Worm (Caenorhabditis elegans) whole organism, L1 larva: ENCODE results near the gene F57A8.6.

Experiments used
- C04F5.9 ChIP-seq: sonication (generic microtip); optimal IDR thresholded peaks from 2 replicates; lab custom pipeline; 2016; ENCODE audit warnings: missing genetic modification characterization, missing compliant biosample characterization
- C16A3.4 ChIP-seq: fragments of 150-350 bp; optimal IDR thresholded peaks from 2 replicates; lab custom pipeline; 2014; ENCODE audit warnings: missing biosample characterization, missing genetic modification characterization
- C34B4.2 ChIP-seq: sonication (generic microtip); optimal IDR thresholded peaks from 2 replicates; lab custom pipeline; 2017; ENCODE audit warnings: mild to moderate bottlenecking, missing genetic modification characterization, missing compliant biosample characterization
- Y116A8C.19 ChIP-seq: sonication (generic microtip); optimal IDR thresholded peaks from 2 replicates; lab custom pipeline; 2016; ENCODE audit warnings: missing compliant biosample characterization, missing genetic modification characterization, borderline replicate concordance
- aha-1 ChIP-seq: fragments of 150-350 bp; optimal IDR thresholded peaks from 2 replicates; lab custom pipeline; 2014; ENCODE audit warnings: missing biosample characterization, missing genetic modification characterization
- ama-1 ChIP-seq: fragments of 150-350 bp; optimal IDR thresholded peaks from 2 replicates; lab custom pipeline; 2014
- ceh-8 ChIP-seq: fragments of 200-800 bp; sonication (Bioruptor generic); optimal IDR thresholded peaks from 2 replicates; lab custom pipeline; 2018; ENCODE audit warnings: mild to moderate bottlenecking, missing genetic modification characterization, moderate library complexity, missing compliant biosample characterization
- ceh-82 ChIP-seq, 3 experiments: fragments of 150-350 bp in 1 of 3; sonication (generic microtip) in 2 of 3; optimal IDR thresholded peaks; 2 replicates each; lab custom pipeline; 2014 to 2017; ENCODE audit warnings: missing biosample characterization in 3 of 3, missing genetic modification characterization in 3 of 3
- ceh-90 ChIP-seq: sonication (generic microtip); optimal IDR thresholded peaks from 2 replicates; lab custom pipeline; 2016; ENCODE audit warnings: missing genetic modification characterization, missing compliant biosample characterization
- ces-1 ChIP-seq: fragments of 150-350 bp; optimal IDR thresholded peaks from 2 replicates; lab custom pipeline; 2014; ENCODE audit warnings: missing biosample characterization, missing genetic modification reagents, missing genetic modification characterization
- dpl-1 ChIP-seq, 3 experiments: fragments of 150-350 bp in 2 of 3; sonication (generic microtip) in 1 of 3; optimal IDR thresholded peaks; 2 replicates each; lab custom pipeline; 2014 to 2017; ENCODE audit warnings: missing biosample characterization in 3 of 3, missing genetic modification characterization in 3 of 3, missing genetic modification reagents in 3 of 3
- dsc-1 ChIP-seq: sonication (generic microtip); optimal IDR thresholded peaks from 2 replicates; lab custom pipeline; 2016; ENCODE audit warnings: mild to moderate bottlenecking, missing genetic modification characterization, missing compliant biosample characterization
- efl-1 ChIP-seq, 4 experiments: fragments of 150-350 bp; optimal IDR thresholded peaks in 3 of 4; peaks in 1 of 4; 1 replicate in 1 of 4; 2 replicates in 3 of 4; lab custom pipeline; 2014; ENCODE audit warnings: missing biosample characterization in 2 of 4, missing genetic modification characterization in 2 of 4, missing genetic modification reagents in 2 of 4
- egl-13 ChIP-seq: sonication (generic microtip); optimal IDR thresholded peaks from 2 replicates; lab custom pipeline; 2016; ENCODE audit warnings: missing genotype, missing genetic modification reagents, missing genetic modification characterization, missing compliant biosample characterization
- egl-27 ChIP-seq, 2 experiments: fragments of 150-350 bp in 1 of 2; sonication (generic microtip); optimal IDR thresholded peaks; 3 replicates each; lab custom pipeline; 2017 to 2018; ENCODE audit warnings: missing biosample characterization in 2 of 2, missing genetic modification characterization in 2 of 2, missing genetic modification reagents in 2 of 2
- elt-3 ChIP-seq, 6 experiments: fragments of 150-350 bp in 1 of 6; sonication (generic microtip); optimal IDR thresholded peaks; 2 replicates each; lab custom pipeline; 2017 to 2018; ENCODE audit warnings: missing biosample characterization in 6 of 6, missing genetic modification characterization in 6 of 6, inconsistent platforms in 1 of 6
- ets-5 ChIP-seq: fragments of 200-800 bp; sonication (Bioruptor generic); IDR thresholded peaks from 2 replicates; pipeline ENCODE4 v1.3.6; 2022; ENCODE audit warnings: missing genetic modification characterization, missing compliant biosample characterization
- fkh-4 ChIP-seq: sonication (generic microtip); optimal IDR thresholded peaks from 2 replicates; lab custom pipeline; 2016; ENCODE audit warnings: missing compliant biosample characterization, missing genetic modification characterization, borderline replicate concordance
- hlh-4 ChIP-seq: sonication (generic microtip); optimal IDR thresholded peaks from 2 replicates; lab custom pipeline; 2016; ENCODE audit warnings: mild to moderate bottlenecking, missing genetic modification characterization, missing compliant biosample characterization
- hpl-2 ChIP-seq: fragments of 150-350 bp; optimal IDR thresholded peaks from 2 replicates; lab custom pipeline; 2014; ENCODE audit warnings: missing biosample characterization, missing genetic modification reagents, missing genetic modification characterization
- isw-1 ChIP-seq: fragments of 200-800 bp; sonication (Bioruptor generic); IDR thresholded peaks from 2 replicates; pipeline ENCODE4 v1.3.6; 2022; ENCODE audit warnings: missing genetic modification characterization, missing compliant biosample characterization
- jun-1 ChIP-seq: fragments of 150-350 bp; optimal IDR thresholded peaks from 2 replicates; lab custom pipeline; 2014; ENCODE audit warnings: missing biosample characterization, missing genetic modification reagents, missing genetic modification characterization
- lin-13 ChIP-seq: fragments of 150-350 bp; optimal IDR thresholded peaks from 2 replicates; lab custom pipeline; 2014; ENCODE audit warnings: missing biosample characterization, missing genetic modification reagents, missing genetic modification characterization
- lin-15B ChIP-seq: fragments of 150-350 bp; sonication (generic microtip); optimal IDR thresholded peaks from 3 replicates; lab custom pipeline; 2014; ENCODE audit warnings: missing biosample characterization, missing genetic modification characterization
- lin-35 ChIP-seq, 2 experiments: fragments of 150-350 bp; optimal IDR thresholded peaks; 2 replicates each; lab custom pipeline; 2014; ENCODE audit warnings: missing biosample characterization in 2 of 2, missing genetic modification characterization in 2 of 2, missing genetic modification reagents in 2 of 2
- lin-39 ChIP-seq: fragments of 150-350 bp; optimal IDR thresholded peaks from 2 replicates; lab custom pipeline; 2014; ENCODE audit warnings: missing biosample characterization, missing genetic modification reagents, missing genetic modification characterization
- lir-3 ChIP-seq: sonication (generic microtip); optimal IDR thresholded peaks from 2 replicates; lab custom pipeline; 2016; ENCODE audit warnings: mild to moderate bottlenecking, missing genetic modification characterization, moderate library complexity, missing compliant biosample characterization; ENCODE audit not compliant: poor library complexity
- mab-9 ChIP-seq: fragments of 200-800 bp; sonication (Bioruptor generic); IDR thresholded peaks from 2 replicates; pipeline ENCODE4 v1.3.6; 2022; ENCODE audit warnings: missing genetic modification reagents, missing genetic modification characterization, missing compliant biosample characterization
- nhr-11 ChIP-seq: fragments of 150-350 bp; optimal IDR thresholded peaks from 2 replicates; lab custom pipeline; 2014; ENCODE audit warnings: missing biosample characterization, missing genetic modification characterization
- nhr-12 ChIP-seq: sonication (generic microtip); optimal IDR thresholded peaks from 2 replicates; lab custom pipeline; 2017; ENCODE audit warnings: missing biosample characterization, missing genetic modification characterization
- nhr-19 ChIP-seq: fragments of 200-800 bp; sonication (Bioruptor generic); conservative IDR thresholded peaks from 2 replicates; pipeline ENCODE4 v1.3.6; 2022; ENCODE audit warnings: missing genetic modification characterization, missing compliant biosample characterization
- nhr-20 ChIP-seq: sonication (generic microtip); optimal IDR thresholded peaks from 2 replicates; lab custom pipeline; 2016; ENCODE audit warnings: mild to moderate bottlenecking, missing genetic modification characterization, missing compliant biosample characterization
- nhr-237 ChIP-seq: fragments of 150-350 bp; optimal IDR thresholded peaks from 2 replicates; lab custom pipeline; 2014; ENCODE audit warnings: missing biosample characterization, missing genetic modification characterization
- nhr-47 ChIP-seq: sonication (generic microtip); optimal IDR thresholded peaks from 2 replicates; lab custom pipeline; 2016; ENCODE audit warnings: mild to moderate bottlenecking, missing genetic modification characterization, moderate library complexity, missing compliant biosample characterization
- nhr-71 ChIP-seq: sonication (generic microtip); optimal IDR thresholded peaks from 2 replicates; lab custom pipeline; 2016; ENCODE audit warnings: mild to moderate bottlenecking, missing genetic modification characterization, moderate library complexity, missing compliant biosample characterization
- nhr-90 ChIP-seq: sonication (generic microtip); optimal IDR thresholded peaks from 2 replicates; lab custom pipeline; 2016; ENCODE audit warnings: mild to moderate bottlenecking, missing genetic modification characterization, missing compliant biosample characterization; ENCODE audit not compliant: poor library complexity
- pag-3 ChIP-seq: sonication (generic microtip); optimal IDR thresholded peaks from 2 replicates; lab custom pipeline; 2017; ENCODE audit warnings: missing genetic modification characterization, mild to moderate bottlenecking, missing compliant biosample characterization, antibody characterized with exemption, borderline replicate concordance; ENCODE audit not compliant: insufficient read depth
- pax-3 ChIP-seq: fragments of 200-800 bp; sonication (Bioruptor generic); optimal IDR thresholded peaks from 2 replicates; lab custom pipeline; 2018; ENCODE audit warnings: mild to moderate bottlenecking, missing genetic modification characterization, moderate library complexity, missing compliant biosample characterization
- pqm-1 ChIP-seq: sonication (generic microtip); optimal IDR thresholded peaks from 3 replicates; lab custom pipeline; 2017; ENCODE audit warnings: missing biosample characterization, missing genetic modification characterization
- rnt-1 ChIP-seq: sonication (generic microtip); optimal IDR thresholded peaks from 2 replicates; lab custom pipeline; 2016; ENCODE audit warnings: mild to moderate bottlenecking, missing genetic modification characterization, moderate library complexity, missing compliant biosample characterization
- snpc-4 ChIP-seq: fragments of 150-350 bp; optimal IDR thresholded peaks from 2 replicates; lab custom pipeline; 2014; ENCODE audit warnings: missing biosample characterization, missing genetic modification characterization
- snu-23 ChIP-seq: sonication (generic microtip); optimal IDR thresholded peaks from 2 replicates; lab custom pipeline; 2016; ENCODE audit warnings: missing genetic modification characterization, missing compliant biosample characterization
- sup-37 ChIP-seq: fragments of 200-800 bp; sonication (Bioruptor generic); optimal IDR thresholded peaks from 2 replicates; lab custom pipeline; 2018; ENCODE audit warnings: mild to moderate bottlenecking, missing genetic modification characterization, missing compliant biosample characterization
- swsn-7 ChIP-seq: sonication (generic microtip); optimal IDR thresholded peaks from 2 replicates; lab custom pipeline; 2016; ENCODE audit warnings: missing genetic modification characterization, missing compliant biosample characterization
- tbx-2 ChIP-seq: sonication (generic microtip); optimal IDR thresholded peaks from 2 replicates; lab custom pipeline; 2016; ENCODE audit warnings: missing genetic modification characterization, missing compliant biosample characterization
- tlp-1 ChIP-seq: fragments of 150-350 bp; optimal IDR thresholded peaks from 2 replicates; lab custom pipeline; 2014; ENCODE audit warnings: missing biosample characterization, missing genetic modification characterization
- unc-130 ChIP-seq: fragments of 150-350 bp; optimal IDR thresholded peaks from 2 replicates; lab custom pipeline; 2017; ENCODE audit warnings: missing biosample characterization, missing genetic modification characterization, inconsistent platforms
- unc-86 ChIP-seq: sonication (generic microtip); optimal IDR thresholded peaks from 2 replicates; lab custom pipeline; 2016; ENCODE audit warnings: missing genetic modification characterization, missing compliant biosample characterization
- vab-15 ChIP-seq: sonication (generic microtip); optimal IDR thresholded peaks from 2 replicates; lab custom pipeline; 2017; ENCODE audit warnings: missing genotype, mild to moderate bottlenecking, missing genetic modification characterization, missing compliant biosample characterization
- zag-1 ChIP-seq: fragments of 150-350 bp; optimal IDR thresholded peaks from 2 replicates; lab custom pipeline; 2014; ENCODE audit warnings: missing biosample characterization, missing genetic modification characterization
- ztf-11 ChIP-seq, 2 experiments: sonication (generic microtip); optimal IDR thresholded peaks; 2 replicates each; lab custom pipeline; 2016 to 2017; ENCODE audit warnings: missing genetic modification characterization in 2 of 2, missing biosample characterization in 1 of 2, missing compliant biosample characterization in 1 of 2
- ztf-4 ChIP-seq: fragments of 150-350 bp; optimal IDR thresholded peaks from 2 replicates; lab custom pipeline; 2014; ENCODE audit warnings: missing biosample characterization, missing genetic modification characterization

Gene F57A8.6

ce11 chrV:10042254-10042653 is 31.4 kb downstream of the F57A8.6 start (continued):
- no peak for TF ChIP-seq ztf-4
- peak; percentile 67 for TF ChIP-seq jun-1 (tag; lab: Kevin White, UChicago)
- TF ChIP-seq dpl-1 (GFP tag; optimal IDR thresholded peaks at IDR 0.05; lab: Kevin White, UChicago) = peak in 2 of 3 experiments; percentile 38
- TF ChIP-seq nhr-12 (tag; lab: Kevin White, UChicago) = no peak
- no peak for TF ChIP-seq elt-3 (tag; optimal IDR thresholded peaks at IDR 0.05; lab: Kevin White, UChicago)
- peak; percentile 90 for TF ChIP-seq rnt-1
- TF ChIP-seq unc-86 (tag; lab: Kevin White, UChicago) = peak; percentile 68
- TF ChIP-seq snu-23 (GFP tag; lab: Kevin White, UChicago) = peak; percentile 81
- no peak for TF ChIP-seq pax-3 (tag; lab: Kevin White, UChicago)
- TF ChIP-seq C16A3.4 (tag; lab: Kevin White, UChicago) = peak; percentile 43
- TF ChIP-seq egl-13 (tag; lab: Kevin White, UChicago) = peak; percentile 45
- peak; percentile 54 for TF ChIP-seq dsc-1 (tag; lab: Kevin White, UChicago)
- peak; percentile 4 for TF ChIP-seq lir-3
- no peak for TF ChIP-seq pqm-1
- peak; percentile 25 for TF ChIP-seq lin-39 (tag; lab: Kevin White, UChicago)
- no peak for TF ChIP-seq Y116A8C.19
- TF ChIP-seq nhr-47 (tag; lab: Kevin White, UChicago) = peak; percentile 80
- peak; percentile 92 for TF ChIP-seq nhr-20
- peak; percentile 28; the same call in 1 of the 2 replicates for TF ChIP-seq isw-1 (GFP tag; lab: Robert Waterston, UW)
- no peak for TF ChIP-seq mab-9
- peak; percentile 86 for TF ChIP-seq nhr-71 (tag; lab: Kevin White, UChicago)
- no peak for TF ChIP-seq pag-3
- no peak for TF ChIP-seq hpl-2 (GFP tag; lab: Kevin White, UChicago)
- TF ChIP-seq zag-1 = no peak
- TF ChIP-seq fkh-4 (tag; lab: Kevin White, UChicago) = no peak
- peak; percentile 57 for TF ChIP-seq lin-13
- TF ChIP-seq nhr-11 = peak; percentile 11
- TF ChIP-seq vab-15 (tag; lab: Kevin White, UChicago) = no peak
- no peak for TF ChIP-seq ces-1 (GFP tag; lab: Kevin White, UChicago)
- TF ChIP-seq ama-1 (lab: Kevin White, UChicago) = peak; percentile 12
- TF ChIP-seq snpc-4 (tag; lab: Kevin White, UChicago) = peak; percentile 11
- no peak for TF ChIP-seq tlp-1 (tag; lab: Kevin White, UChicago)
- TF ChIP-seq ceh-8 (GFP tag; lab: Kevin White, UChicago) = no peak
- TF ChIP-seq sup-37 (GFP tag; lab: Kevin White, UChicago) = no peak
- TF ChIP-seq lin-35 (GFP tag; optimal IDR thresholded peaks at IDR 0.05; lab: Kevin White, UChicago) = peak; percentile 58 to 73
- peak in 1 of 2 experiments; percentile 24 for TF ChIP-seq egl-27 (tag; optimal IDR thresholded peaks at IDR 0.05; lab: Kevin White, UChicago)
- peak; percentile 74 to 83 (median 74) for TF ChIP-seq ceh-82 (tag; optimal IDR thresholded peaks at IDR 0.05; lab: Kevin White, UChicago)
- peak; percentile 55 for TF ChIP-seq unc-130 (tag; lab: Kevin White, UChicago)
- TF ChIP-seq nhr-19 (GFP tag; lab: Robert Waterston, UW) = peak; percentile 55
- no peak for TF ChIP-seq ets-5
- TF ChIP-seq C34B4.2 (tag; lab: Kevin White, UChicago) = no peak
- peak; percentile 81 for TF ChIP-seq swsn-7 (tag; lab: Kevin White, UChicago)
- TF ChIP-seq ceh-90 (tag; lab: Kevin White, UChicago) = no peak
- TF ChIP-seq lin-15B (tag; lab: Kevin White, UChicago) = no peak
- TF ChIP-seq C04F5.9 (tag; lab: Kevin White, UChicago) = no peak
- TF ChIP-seq aha-1 = no peak
- peak; percentile 71 to 85 for TF ChIP-seq efl-1 (optimal IDR thresholded peaks at IDR 0.05; lab: Kevin White, UChicago)
- peak; percentile 21 to 92 for TF ChIP-seq efl-1 (GFP tag; optimal IDR thresholded peaks at IDR 0.05 in 1 of 2; lab: Kevin White, UChicago)
- no peak for TF ChIP-seq nhr-237 (tag; lab: Kevin White, UChicago)
- TF ChIP-seq ztf-11 (tag; optimal IDR thresholded peaks at IDR 0.05; lab: Kevin White, UChicago) = no peak
- TF ChIP-seq tbx-2 = peak; percentile 84
- TF ChIP-seq nhr-90 (tag; lab: Kevin White, UChicago) = no peak
- no peak for TF ChIP-seq hlh-4 (tag; lab: Kevin White, UChicago)
